Fruit fly (Drosophila melanogaster) whole organism: Measurements from ENCODE around the gene Eo.

Experiments
- CG8478 ChIP-seq: fragments of >200 bp; optimal IDR thresholded peaks from 2 replicates; lab custom pipeline; 2018; ENCODE audit warnings: inconsistent platforms
- EcR ChIP-seq, 2 experiments: fragments of >200 bp; optimal IDR thresholded peaks; 2 replicates each; lab custom pipeline; 2017; ENCODE audit warnings: missing biosample characterization in 2 of 2, missing genetic modification characterization in 2 of 2, missing genetic modification reagents in 2 of 2
- pan ChIP-seq: fragments of >200 bp; optimal IDR thresholded peaks from 2 replicates; lab custom pipeline; 2017
- psq ChIP-seq: fragments of >200 bp; optimal IDR thresholded peaks from 2 replicates; lab custom pipeline; 2017
- usp ChIP-seq: fragments of >200 bp; optimal IDR thresholded peaks from 2 replicates; lab custom pipeline; 2017; ENCODE audit warnings: missing biosample characterization, missing genetic modification characterization, mixed read lengths

dm6 chrX:14892303-14892702 lies 26.3 kb downstream of the Eo start:
- TF ChIP-seq psq = no peak
- TF ChIP-seq CG8478 = no peak
- no peak for TF ChIP-seq pan (lab: Kevin White, UChicago)
- TF ChIP-seq EcR (GFP tag; optimal IDR thresholded peaks at IDR 0.05; lab: Kevin White, UChicago) = no peak
- no peak for TF ChIP-seq usp (GFP tag; lab: Kevin White, UChicago)
